Fruit fly (Drosophila melanogaster) S2 (cell line): ENCODE measurements around the gene enc.

Source experiments
- CG8478 ChIP-seq: fragments of >200 bp; optimal IDR thresholded peaks from 2 replicates; lab custom pipeline; 2018
- CTCF ChIP-seq, 2 experiments: fragments of >200 bp; optimal IDR thresholded peaks; 2 replicates each; lab custom pipeline; 2018

DNA sequence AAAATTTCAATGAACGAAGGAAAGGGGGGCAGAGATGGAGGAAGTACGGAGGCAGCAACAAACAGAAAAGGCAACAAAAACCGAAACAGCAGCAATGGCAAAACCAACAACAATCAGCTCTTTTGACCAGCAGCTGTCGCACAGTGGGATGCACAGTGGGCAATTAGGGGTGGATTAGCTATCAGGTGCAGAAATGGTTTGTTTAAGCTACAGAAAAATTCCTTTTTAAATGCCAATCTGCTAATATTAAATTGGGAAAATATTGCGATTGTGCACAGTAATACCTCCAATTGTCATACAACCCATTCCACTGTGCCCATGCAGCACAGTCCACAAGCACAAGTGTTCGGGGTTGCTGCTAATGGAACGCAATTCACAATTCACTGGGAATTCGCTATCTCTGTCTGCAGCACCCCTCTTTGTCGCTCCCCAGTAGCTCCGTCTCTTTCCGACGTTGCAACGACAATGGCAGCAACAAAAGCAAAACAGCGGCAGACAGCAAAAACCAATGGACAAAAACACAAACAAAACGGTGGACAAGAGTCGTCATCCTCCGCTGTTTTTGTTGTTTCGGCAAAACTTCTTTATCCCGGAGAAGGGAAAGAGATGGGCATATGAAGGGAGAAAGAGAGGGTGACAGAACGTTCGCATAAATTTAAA, 33.3 kb upstream of the enc start:
- TF ChIP-seq CG8478 (lab: Kevin White, UChicago) (no peak), CTCF (optimal IDR thresholded peaks at IDR 0.05; lab: Kevin White, UChicago) (no peak)
